Fruit fly (Drosophila melanogaster) whole organism, embryonic: ENCODE data around the gene CG7548.

Experiments used
- CG6765 ChIP-seq: fragments of 200-800 bp; sonication (Bioruptor generic); optimal IDR thresholded peaks from 3 replicates; lab custom pipeline; 2017; ENCODE audit warnings: missing biosample characterization, mild to moderate bottlenecking, missing genetic modification characterization
- CkIIα-i1 ChIP-seq: fragments of 200-800 bp; sonication (Bioruptor generic); IDR thresholded peaks from 2 replicates; pipeline ENCODE4 v1.3.6; 2022; ENCODE audit warnings: missing biosample characterization, missing genetic modification characterization
- Hr3 ChIP-seq: fragments of 200-800 bp; sonication (Bioruptor generic); optimal IDR thresholded peaks from 3 replicates; lab custom pipeline; 2016; ENCODE audit warnings: missing biosample characterization, missing genetic modification characterization
- Sin3A ChIP-seq: fragments of >200 bp; optimal IDR thresholded peaks from 2 replicates; lab custom pipeline; 2018
- ab ChIP-seq: fragments of 200-800 bp; sonication (Bioruptor generic); optimal IDR thresholded peaks from 2 replicates; lab custom pipeline; 2016; ENCODE audit warnings: missing biosample characterization, missing genetic modification characterization
- odd ChIP-seq: fragments of 200-800 bp; sonication (Bioruptor generic); optimal IDR thresholded peaks from 2 replicates; lab custom pipeline; 2017; ENCODE audit warnings: missing biosample characterization, mild to moderate bottlenecking, missing genetic modification characterization
- sens-2 ChIP-seq: fragments of 200-800 bp; sonication (Bioruptor generic); IDR thresholded peaks from 2 replicates; pipeline ENCODE4 v1.3.6; 2022; ENCODE audit warnings: missing biosample characterization, missing genetic modification characterization
- sr ChIP-seq: fragments of 200-800 bp; sonication (Bioruptor generic); IDR thresholded peaks from 3 replicates; pipeline ENCODE4 v1.3.6; 2022; ENCODE audit warnings: missing biosample characterization, missing genetic modification characterization
- stwl ChIP-seq: fragments of 200-800 bp; sonication (Bioruptor generic); optimal IDR thresholded peaks from 3 replicates; lab custom pipeline; 2018; ENCODE audit warnings: missing biosample characterization, mild to moderate bottlenecking, missing genetic modification characterization, moderate library complexity

dm6 chr3L:7455849-7456248 lies 50.2 kb downstream of the CG7548 start, which contains the start of gene ppk26:
- TF ChIP-seq CkIIα-i1 (GFP tag; lab: Robert Waterston, UW) (no peak), ab (GFP tag; lab: Kevin White, UChicago) (no peak), Sin3A (lab: Kevin White, UChicago) (no peak), stwl (no peak), odd (GFP tag; lab: Kevin White, UChicago) (no peak), CG6765 (no peak), sens-2 (GFP tag; lab: Robert Waterston, UW) (no peak), sr (GFP tag; lab: Robert Waterston, UW) (no peak), Hr3 (GFP tag; lab: Kevin White, UChicago) (no peak)
